Worm (Caenorhabditis elegans) whole organism, L4 larva: ENCODE data around the gene slc-9B.1.

ENCODE experiments used
- F10B5.3 ChIP-seq: sonication (generic microtip); optimal IDR thresholded peaks from 2 replicates; lab custom pipeline; 2016; ENCODE audit warnings: mild to moderate bottlenecking, missing genetic modification characterization, missing compliant biosample characterization
- F26F4.8 ChIP-seq: fragments of 200-800 bp; sonication (Bioruptor generic); conservative IDR thresholded peaks from 2 replicates; pipeline ENCODE4 v1.3.6; 2022; ENCODE audit warnings: missing genetic modification characterization, missing compliant biosample characterization
- F44E2.7 ChIP-seq: fragments of 200-800 bp; sonication (Bioruptor generic); IDR thresholded peaks from 2 replicates; pipeline ENCODE4 v2.1.2; 2022; ENCODE audit warnings: missing genetic modification characterization, missing compliant biosample characterization
- F49E8.2 ChIP-seq: sonication (generic microtip); optimal IDR thresholded peaks from 2 replicates; lab custom pipeline; 2016; ENCODE audit warnings: missing compliant biosample characterization, mild to moderate bottlenecking, missing genetic modification characterization, borderline replicate concordance
- T20F7.1 ChIP-seq: fragments of 200-800 bp; sonication (Bioruptor generic); optimal IDR thresholded peaks from 2 replicates; lab custom pipeline; 2018; ENCODE audit warnings: mild to moderate bottlenecking, missing genetic modification characterization, missing compliant biosample characterization
- Y105C5A.15 ChIP-seq: fragments of 200-800 bp; sonication (Bioruptor generic); IDR thresholded peaks from 2 replicates; pipeline ENCODE4 v1.3.6; 2022; ENCODE audit warnings: missing genetic modification characterization, missing compliant biosample characterization
- Y48G9A.11 ChIP-seq: fragments of 200-800 bp; sonication (Bioruptor generic); IDR thresholded peaks from 2 replicates; pipeline ENCODE4 v1.3.6; 2022; ENCODE audit warnings: missing genetic modification reagents, missing genetic modification characterization, missing compliant biosample characterization
- aha-1 ChIP-seq: fragments of 150-350 bp; peaks from one replicate; lab custom pipeline; 2014; ENCODE audit warnings: missing biosample characterization, missing genetic modification characterization
- ama-1 ChIP-seq: fragments of 150-350 bp; optimal IDR thresholded peaks from 2 replicates; lab custom pipeline; 2014; ENCODE audit warnings: inconsistent platforms, mixed read lengths
- ceh-32 ChIP-seq: sonication (generic microtip); optimal IDR thresholded peaks from 2 replicates; lab custom pipeline; 2016; ENCODE audit warnings: mild to moderate bottlenecking, missing genetic modification characterization, missing compliant biosample characterization; ENCODE audit not compliant: poor library complexity
- ceh-62 ChIP-seq: sonication (generic microtip); optimal IDR thresholded peaks from 2 replicates; lab custom pipeline; 2017; ENCODE audit warnings: missing biosample characterization, missing genetic modification characterization
- ctbp-1 ChIP-seq: fragments of 200-800 bp; sonication (Bioruptor generic); IDR thresholded peaks from 2 replicates; pipeline ENCODE4 v1.3.6; 2022; ENCODE audit warnings: missing genetic modification reagents, missing genetic modification characterization, missing compliant biosample characterization
- dmd-9 ChIP-seq: fragments of 200-800 bp; sonication (Bioruptor generic); IDR thresholded peaks from 2 replicates; pipeline ENCODE4 v1.3.6; 2022; ENCODE audit warnings: missing genetic modification reagents, missing genetic modification characterization, missing compliant biosample characterization
- duxl-1 ChIP-seq: sonication (generic microtip); optimal IDR thresholded peaks from 2 replicates; lab custom pipeline; 2016; ENCODE audit warnings: mild to moderate bottlenecking, missing genetic modification characterization, moderate library complexity, missing compliant biosample characterization; ENCODE audit not compliant: poor library complexity
- dve-1 ChIP-seq: sonication (generic microtip); optimal IDR thresholded peaks from 2 replicates; lab custom pipeline; 2017; ENCODE audit warnings: antibody characterized with exemption, mild to moderate bottlenecking, missing genetic modification characterization, missing compliant biosample characterization; ENCODE audit not compliant: insufficient read depth
- egl-27 ChIP-seq: sonication (generic microtip); optimal IDR thresholded peaks from 3 replicates; lab custom pipeline; 2017; ENCODE audit warnings: missing biosample characterization, missing genetic modification reagents, missing genetic modification characterization
- egl-43 ChIP-seq: fragments of 200-800 bp; sonication (Bioruptor generic); IDR thresholded peaks from 2 replicates; pipeline ENCODE4 v1.3.6; 2022; ENCODE audit warnings: missing genetic modification reagents, missing genetic modification characterization, missing compliant biosample characterization
- hif-1 ChIP-seq, 2 experiments: sonication (generic microtip); optimal IDR thresholded peaks; 2 replicates each; lab custom pipeline; 2016 to 2017; ENCODE audit warnings: missing compliant biosample characterization in 2 of 2, missing genetic modification characterization in 2 of 2, missing genetic modification reagents in 2 of 2, missing genotype in 2 of 2, mild to moderate bottlenecking in 1 of 2
- hlh-11 ChIP-seq: fragments of 200-800 bp; sonication (Bioruptor generic); optimal IDR thresholded peaks from 2 replicates; lab custom pipeline; 2018; ENCODE audit warnings: mild to moderate bottlenecking, missing genetic modification characterization, missing compliant biosample characterization
- hlh-30 ChIP-seq: sonication (generic microtip); optimal IDR thresholded peaks from 2 replicates; lab custom pipeline; 2017; ENCODE audit warnings: antibody characterized with exemption, mild to moderate bottlenecking, missing genetic modification characterization, missing compliant biosample characterization; ENCODE audit not compliant: insufficient read depth
- hmg-1.1 ChIP-seq: fragments of 200-800 bp; sonication (Bioruptor generic); IDR thresholded peaks from 2 replicates; pipeline ENCODE4 v1.3.6; 2022; ENCODE audit warnings: missing genetic modification reagents, missing genetic modification characterization, missing compliant biosample characterization
- lin-1 ChIP-seq: fragments of 200-800 bp; sonication (Bioruptor generic); IDR thresholded peaks from 2 replicates; pipeline ENCODE4 v1.3.6; 2022; ENCODE audit warnings: missing genetic modification reagents, missing genetic modification characterization, missing compliant biosample characterization
- lin-13 ChIP-seq: fragments of 150-350 bp; optimal IDR thresholded peaks from 2 replicates; lab custom pipeline; 2014; ENCODE audit warnings: missing biosample characterization, missing genetic modification reagents, missing genetic modification characterization
- lin-15B ChIP-seq: fragments of 150-350 bp; sonication (generic microtip); optimal IDR thresholded peaks from 3 replicates; lab custom pipeline; 2014; ENCODE audit warnings: missing biosample characterization, missing genetic modification characterization
- lin-38 ChIP-seq: fragments of 200-800 bp; sonication (Bioruptor generic); IDR thresholded peaks from 2 replicates; pipeline ENCODE4 v1.3.6; 2022; ENCODE audit warnings: missing genetic modification reagents, missing genetic modification characterization, missing compliant biosample characterization
- mdl-1 ChIP-seq, 2 experiments: fragments of 150-350 bp in 1 of 2; sonication (generic microtip) in 1 of 2; optimal IDR thresholded peaks; 2 replicates each; lab custom pipeline; 2014 to 2017; ENCODE audit warnings: missing biosample characterization in 2 of 2, missing genetic modification characterization in 2 of 2
- mdt-29 ChIP-seq: fragments of 200-800 bp; sonication (Bioruptor generic); IDR thresholded peaks from 2 replicates; pipeline ENCODE4 v1.3.6; 2022; ENCODE audit warnings: missing genetic modification reagents, missing genetic modification characterization, missing compliant biosample characterization
- mep-1 ChIP-seq: fragments of 150-350 bp; sonication (generic microtip); optimal IDR thresholded peaks from 3 replicates; lab custom pipeline; 2014; ENCODE audit warnings: missing biosample characterization, missing genetic modification characterization
- mes-2 ChIP-seq: sonication (generic microtip); optimal IDR thresholded peaks from 2 replicates; lab custom pipeline; 2016; ENCODE audit warnings: missing genotype, mild to moderate bottlenecking, missing genetic modification characterization, missing compliant biosample characterization; ENCODE audit not compliant: poor library complexity, severe bottlenecking
- mxl-3 ChIP-seq: fragments of 200-800 bp; sonication (Bioruptor generic); optimal IDR thresholded peaks from 2 replicates; lab custom pipeline; 2018; ENCODE audit warnings: mild to moderate bottlenecking, missing genetic modification characterization, missing compliant biosample characterization
- nhr-10 ChIP-seq: fragments of 150-350 bp; optimal IDR thresholded peaks from 2 replicates; lab custom pipeline; 2014; ENCODE audit warnings: missing biosample characterization, missing genetic modification characterization
- nhr-102 ChIP-seq: sonication (generic microtip); optimal IDR thresholded peaks from 2 replicates; lab custom pipeline; 2016; ENCODE audit warnings: mild to moderate bottlenecking, missing genetic modification characterization, moderate library complexity, missing compliant biosample characterization
- nhr-11 ChIP-seq: fragments of 150-350 bp; optimal IDR thresholded peaks from 2 replicates; lab custom pipeline; 2014; ENCODE audit warnings: missing biosample characterization, missing genetic modification characterization
- nhr-111 ChIP-seq: fragments of 200-800 bp; sonication (Bioruptor generic); optimal IDR thresholded peaks from 2 replicates; lab custom pipeline; 2018; ENCODE audit warnings: mild to moderate bottlenecking, missing genetic modification characterization, missing compliant biosample characterization
- nhr-237 ChIP-seq: sonication (generic microtip); optimal IDR thresholded peaks from 2 replicates; lab custom pipeline; 2017; ENCODE audit warnings: missing biosample characterization, missing genetic modification characterization
- nhr-25 ChIP-seq: sonication (generic microtip); optimal IDR thresholded peaks from 2 replicates; lab custom pipeline; 2017; ENCODE audit warnings: missing genetic modification characterization, mild to moderate bottlenecking, missing compliant biosample characterization, antibody characterized with exemption, moderate library complexity, borderline replicate concordance; ENCODE audit not compliant: insufficient read depth
- nhr-28 ChIP-seq: fragments of 150-350 bp; optimal IDR thresholded peaks from 2 replicates; lab custom pipeline; 2014; ENCODE audit warnings: missing biosample characterization, missing genetic modification characterization
- php-3 ChIP-seq: fragments of 200-800 bp; sonication (Bioruptor generic); IDR thresholded peaks from 2 replicates; pipeline ENCODE4 v1.3.6; 2022; ENCODE audit warnings: missing genetic modification reagents, missing genetic modification characterization, missing compliant biosample characterization
- sdz-12 ChIP-seq: fragments of 200-800 bp; sonication (Bioruptor generic); optimal IDR thresholded peaks from 2 replicates; lab custom pipeline; 2018; ENCODE audit warnings: mild to moderate bottlenecking, missing genetic modification characterization, missing compliant biosample characterization
- set-16 ChIP-seq: fragments of 200-800 bp; sonication (Bioruptor generic); IDR thresholded peaks from 2 replicates; pipeline ENCODE4 v1.3.6; 2022; ENCODE audit warnings: missing genetic modification reagents, missing genetic modification characterization, missing compliant biosample characterization
- snpc-1.2 ChIP-seq: fragments of 200-800 bp; sonication (Bioruptor generic); IDR thresholded peaks from 2 replicates; pipeline ENCODE4 v1.3.6; 2022; ENCODE audit warnings: missing genetic modification reagents, missing genetic modification characterization, missing compliant biosample characterization
- snpc-4 ChIP-seq: fragments of 150-350 bp; optimal IDR thresholded peaks from 2 replicates; lab custom pipeline; 2014; ENCODE audit warnings: missing biosample characterization, missing genetic modification characterization
- tra-1 ChIP-seq: fragments of 200-800 bp; sonication (Bioruptor generic); IDR thresholded peaks from 2 replicates; pipeline ENCODE4 v1.3.6; 2022; ENCODE audit warnings: missing genetic modification reagents, missing genetic modification characterization, missing compliant biosample characterization
- vab-7 ChIP-seq: fragments of 200-800 bp; sonication (Bioruptor generic); IDR thresholded peaks from 2 replicates; pipeline ENCODE4 v1.3.6; 2022; ENCODE audit warnings: missing genetic modification reagents, missing genetic modification characterization, missing compliant biosample characterization

Gene slc-9B.1

DNA sequence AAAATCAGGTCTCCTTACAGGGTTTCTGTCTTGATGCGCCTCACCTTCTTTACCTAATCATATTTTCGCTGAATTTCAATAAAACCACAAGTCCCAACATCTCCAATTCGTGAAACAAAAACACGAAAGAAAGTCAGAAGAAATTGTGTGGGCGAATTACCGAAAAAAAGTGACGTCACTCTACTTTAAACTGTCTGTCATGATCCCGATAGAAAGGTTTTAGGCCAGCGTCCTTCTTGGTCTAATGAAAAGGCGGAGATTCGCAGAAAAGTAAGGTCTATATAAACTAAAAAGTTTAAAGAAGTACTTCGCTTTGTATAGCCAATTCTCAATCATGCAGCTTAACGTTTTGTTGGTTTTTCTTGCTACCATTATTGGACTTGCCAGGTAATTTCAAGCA, 26.9 kb downstream of the slc-9B.1 start, which contains the start of gene cnc-8:
TSS of gene cnc-8 (plus strand) at position 307 of the 400 bp plus-strand sequence.
- TF ChIP-seq tra-1, result no peak
- TF ChIP-seq hmg-1.1, result no peak
- TF ChIP-seq php-3 (GFP tag; lab: Robert Waterston, UW), result no peak
- no peak for TF ChIP-seq F44E2.7
- no peak for TF ChIP-seq mxl-3 (GFP tag; lab: Kevin White, UChicago)
- TF ChIP-seq nhr-25, result peak; percentile 29
- no peak for TF ChIP-seq ama-1 (lab: Kevin White, UChicago)
- peak; percentile 49 for TF ChIP-seq aha-1 (tag; lab: Kevin White, UChicago)
- peak; percentile 22 for TF ChIP-seq mep-1 (tag; lab: Kevin White, UChicago)
- TF ChIP-seq dve-1 (tag; lab: Kevin White, UChicago), result peak; percentile 9
- no peak for TF ChIP-seq hlh-11 (tag; lab: Kevin White, UChicago)
- TF ChIP-seq, all 104 proteins: peak for 4

DNA sequence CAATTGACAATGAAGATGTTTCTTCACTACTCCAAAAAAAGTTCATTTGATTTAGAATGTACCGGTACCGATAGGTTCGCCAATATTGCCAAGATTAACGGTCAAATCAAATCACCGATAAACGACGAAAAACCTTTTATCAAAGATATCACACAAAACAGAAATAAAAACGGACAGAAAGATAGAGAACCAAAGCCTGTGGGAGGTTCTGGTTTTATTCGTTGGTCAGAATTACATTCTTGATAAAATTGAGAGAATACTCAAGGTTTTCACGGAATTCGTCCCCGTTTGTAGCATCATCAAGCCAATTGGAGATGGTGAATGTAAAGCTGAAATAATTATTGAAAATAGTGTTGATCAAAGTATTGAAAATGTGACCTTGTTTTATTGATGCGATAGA, 27.5 kb downstream of the slc-9B.1 start:
- no peak for TF ChIP-seq T20F7.1 (GFP tag; lab: Kevin White, UChicago)
- peak; percentile 25 for TF ChIP-seq nhr-25

DNA sequence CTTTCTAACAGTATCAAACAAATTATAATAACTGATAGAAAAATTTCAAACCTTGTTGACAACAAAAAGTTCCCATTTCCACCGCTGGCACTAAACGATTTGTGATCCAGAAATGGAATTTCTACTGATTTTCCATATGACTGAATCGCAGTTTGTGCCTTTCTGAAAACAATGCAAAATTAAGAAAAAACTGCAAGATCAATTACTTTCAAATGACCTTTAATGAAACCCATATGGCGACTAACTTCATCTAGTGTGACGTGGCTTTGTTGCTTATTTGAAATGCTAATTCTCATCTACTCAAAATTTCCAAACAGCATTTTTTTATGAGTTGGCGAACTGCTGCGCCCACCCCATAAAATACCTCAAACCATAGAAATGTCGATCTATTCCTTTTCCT, 28.1 kb downstream of the slc-9B.1 start, which contains the start of gene F41E7.7:
TSS of gene F41E7.7 (plus strand) at position 301 of the 400 bp plus-strand sequence.
- no peak for TF ChIP-seq egl-27 (tag; lab: Kevin White, UChicago)
- TF ChIP-seq Y48G9A.11, result no peak
- no peak for TF ChIP-seq hmg-1.1
- TF ChIP-seq mep-1 (tag; lab: Kevin White, UChicago), result no peak
- TF ChIP-seq duxl-1, result no peak
- TF ChIP-seq F49E8.2 (tag; lab: Kevin White, UChicago), result no peak
- no peak for TF ChIP-seq ceh-32
- TF ChIP-seq hif-1 (tag; optimal IDR thresholded peaks at IDR 0.05; lab: Kevin White, UChicago), result no peak
- no peak for TF ChIP-seq nhr-28 (tag; lab: Kevin White, UChicago)
- TF ChIP-seq lin-15B (tag; lab: Kevin White, UChicago), result no peak
- TF ChIP-seq F10B5.3 (tag; lab: Kevin White, UChicago), result no peak
- no peak for TF ChIP-seq sdz-12 (GFP tag; lab: Kevin White, UChicago)
- TF ChIP-seq nhr-11 (tag; lab: Kevin White, UChicago), result no peak

DNA sequence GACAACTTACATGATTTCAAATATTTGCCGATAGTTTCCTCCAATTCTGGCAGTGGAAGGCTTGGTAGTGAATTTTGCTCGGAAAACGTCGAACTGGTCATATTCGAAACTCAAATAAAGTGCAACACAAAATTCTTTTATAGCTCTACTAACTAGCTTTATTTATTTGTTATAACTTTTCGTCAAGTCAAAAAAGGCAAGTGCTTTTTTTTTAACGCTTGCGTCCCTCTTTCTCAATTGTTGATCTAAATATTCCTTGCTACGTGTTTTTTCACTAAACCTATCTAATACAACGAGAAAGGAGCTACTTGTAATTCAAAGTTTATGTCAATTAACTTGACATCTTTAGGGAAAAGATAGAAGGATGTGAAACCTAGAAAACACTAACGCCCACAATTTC, 31.0 kb downstream of the slc-9B.1 start, which contains the start of gene F41E7.6:
TSS of gene F41E7.6 (minus strand) at position 101 of the 400 bp plus-strand sequence.
- no peak for TF ChIP-seq egl-43 (GFP tag; lab: Robert Waterston, UW)
- TF ChIP-seq nhr-111 (GFP tag; lab: Kevin White, UChicago), result no peak
- TF ChIP-seq ceh-62 (tag; lab: Kevin White, UChicago), result no peak
- no peak for TF ChIP-seq nhr-102
- TF ChIP-seq nhr-237, result no peak
- TF ChIP-seq mdl-1 (tag; optimal IDR thresholded peaks at IDR 0.05; lab: Kevin White, UChicago), result no peak
- TF ChIP-seq dmd-9 (GFP tag; lab: Robert Waterston, UW), result no peak
- no peak for TF ChIP-seq F10B5.3 (tag; lab: Kevin White, UChicago)
- no peak for TF ChIP-seq F26F4.8
- no peak for TF ChIP-seq mdt-29 (GFP tag; lab: Robert Waterston, UW)
- TF ChIP-seq lin-13 (GFP tag; lab: Kevin White, UChicago), result no peak

DNA sequence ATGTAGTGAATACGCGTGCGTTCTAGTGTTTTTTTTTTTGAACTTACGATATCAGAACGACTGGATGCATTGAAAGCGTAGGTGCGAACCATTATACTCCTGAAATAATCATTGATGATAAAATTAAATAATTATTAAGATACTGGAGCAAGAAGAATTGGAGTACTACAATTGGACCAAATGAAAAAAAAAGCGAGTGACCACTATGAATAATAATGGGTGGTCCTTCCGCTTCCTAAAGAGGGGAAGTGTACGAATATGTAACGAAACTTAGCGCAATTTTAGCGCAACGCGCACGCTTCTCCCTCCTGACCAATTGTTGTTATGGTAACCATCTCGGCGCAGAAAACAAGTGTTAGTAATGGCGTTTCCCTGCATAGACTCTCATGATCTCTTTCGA, 36.5 kb downstream of the slc-9B.1 start, which contains the start of gene F41E7.9:
TSS of gene F41E7.9 (minus strand) at position 101 of the 400 bp plus-strand sequence.
- no peak for TF ChIP-seq set-16 (GFP tag; lab: Robert Waterston, UW)
- TF ChIP-seq ctbp-1 (GFP tag; lab: Robert Waterston, UW), result no peak
- no peak for TF ChIP-seq snpc-4
- TF ChIP-seq dmd-9 (GFP tag; lab: Robert Waterston, UW), result no peak
- TF ChIP-seq sdz-12 (GFP tag; lab: Kevin White, UChicago), result no peak
- TF ChIP-seq snpc-1.2 (GFP tag; lab: Robert Waterston, UW), result no peak
- TF ChIP-seq vab-7, result no peak
- TF ChIP-seq hlh-30 (tag; lab: Kevin White, UChicago), result no peak
- TF ChIP-seq lin-38, result no peak
- no peak for TF ChIP-seq nhr-10 (tag; lab: Kevin White, UChicago)
- TF ChIP-seq hmg-1.1, result no peak
- no peak for TF ChIP-seq lin-1 (GFP tag; lab: Robert Waterston, UW)
- no peak for TF ChIP-seq Y48G9A.11
- TF ChIP-seq T20F7.1 (GFP tag; lab: Kevin White, UChicago), result no peak
- no peak for TF ChIP-seq Y105C5A.15 (GFP tag; lab: Robert Waterston, UW)
- TF ChIP-seq nhr-28 (tag; lab: Kevin White, UChicago), result no peak
- TF ChIP-seq mes-2 (tag; lab: Kevin White, UChicago), result no peak
